Worm (Caenorhabditis elegans) whole organism, L2 larva: Measurements from ENCODE around the gene panl-3.

Experiments
- ZK546.5 ChIP-seq: sonication (generic microtip); optimal IDR thresholded peaks from 2 replicates; lab custom pipeline; 2017; ENCODE audit warnings: missing biosample characterization, missing genetic modification characterization
- aly-2 ChIP-seq: fragments of 150-350 bp; optimal IDR thresholded peaks from 2 replicates; lab custom pipeline; 2014; ENCODE audit warnings: missing biosample characterization, missing genetic modification characterization
- egl-27 ChIP-seq: sonication (generic microtip); optimal IDR thresholded peaks from 3 replicates; lab custom pipeline; 2017; ENCODE audit warnings: missing biosample characterization, missing genetic modification reagents, missing genetic modification characterization
- elt-3 ChIP-seq: sonication (generic microtip); optimal IDR thresholded peaks from 2 replicates; lab custom pipeline; 2017; ENCODE audit warnings: missing biosample characterization, missing genetic modification characterization
- lin-11 ChIP-seq: fragments of 150-350 bp; sonication (generic microtip); optimal IDR thresholded peaks from 2 replicates; lab custom pipeline; 2014; ENCODE audit warnings: missing biosample characterization, missing genetic modification characterization, inconsistent platforms, mixed read lengths
- lin-39 ChIP-seq: fragments of 150-350 bp; optimal IDR thresholded peaks from 2 replicates; lab custom pipeline; 2014; ENCODE audit warnings: missing biosample characterization, missing genetic modification reagents, missing genetic modification characterization
- mbf-1 ChIP-seq: sonication (generic microtip); optimal IDR thresholded peaks from 2 replicates; lab custom pipeline; 2017; ENCODE audit warnings: missing biosample characterization, missing genetic modification characterization
- nhr-77 ChIP-seq: fragments of 150-350 bp; optimal IDR thresholded peaks from 2 replicates; lab custom pipeline; 2014; ENCODE audit warnings: missing biosample characterization, missing genetic modification characterization
- peb-1 ChIP-seq: fragments of 150-350 bp; optimal IDR thresholded peaks from 2 replicates; lab custom pipeline; 2014; ENCODE audit warnings: missing biosample characterization, missing genetic modification characterization
- skn-1 ChIP-seq: sonication (generic microtip); optimal IDR thresholded peaks from 2 replicates; lab custom pipeline; 2017; ENCODE audit warnings: missing biosample characterization, missing genetic modification characterization
- snpc-4 ChIP-seq: fragments of 150-350 bp; optimal IDR thresholded peaks from 2 replicates; lab custom pipeline; 2014; ENCODE audit warnings: missing biosample characterization, missing genetic modification characterization
- unc-39 ChIP-seq: fragments of 150-350 bp; optimal IDR thresholded peaks from 2 replicates; lab custom pipeline; 2014; ENCODE audit warnings: missing biosample characterization, missing genetic modification characterization
- unc-62 ChIP-seq: fragments of 150-350 bp; optimal IDR thresholded peaks from 2 replicates; lab custom pipeline; 2014; ENCODE audit warnings: missing biosample characterization, missing genetic modification reagents, missing genetic modification characterization
- ztf-11 ChIP-seq: sonication (generic microtip); optimal IDR thresholded peaks from 2 replicates; lab custom pipeline; 2017; ENCODE audit warnings: missing biosample characterization, missing genetic modification characterization

DNA sequence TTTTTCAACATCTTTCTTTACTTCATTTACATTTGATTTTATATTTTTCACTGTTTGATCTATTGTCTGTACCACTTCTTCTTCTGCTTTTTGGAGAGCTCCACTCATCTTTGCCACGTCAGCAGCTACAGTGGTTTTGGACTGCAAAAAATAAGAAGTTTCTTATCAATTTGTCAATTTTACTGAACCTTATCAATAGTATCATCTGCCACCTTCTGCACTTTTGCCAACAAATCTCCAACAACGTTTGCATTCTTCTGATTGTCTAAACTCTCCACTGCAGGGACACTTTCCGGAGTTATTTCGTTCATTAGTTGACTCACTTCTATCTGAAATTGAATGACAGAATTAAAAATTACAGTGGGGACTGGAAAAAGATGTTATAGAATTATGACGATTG is 32.1 kb upstream of the panl-3 start:
- TF ChIP-seq snpc-4 (tag; lab: Kevin White, UChicago) (no peak), unc-62 (GFP tag; lab: Kevin White, UChicago) (no peak), mbf-1 (no peak), nhr-77 (tag; lab: Kevin White, UChicago) (no peak), lin-39 (tag; lab: Kevin White, UChicago) (no peak), ztf-11 (tag; lab: Kevin White, UChicago) (no peak), elt-3 (no peak), egl-27 (no peak), lin-11 (tag; lab: Kevin White, UChicago) (no peak), skn-1 (tag; lab: Kevin White, UChicago) (no peak), unc-39 (tag; lab: Kevin White, UChicago) (no peak), peb-1 (no peak), aly-2 (tag; lab: Kevin White, UChicago) (no peak), ZK546.5 (tag; lab: Kevin White, UChicago) (no peak)
